Worm (Caenorhabditis elegans) whole organism, early embryonic: Measurements from ENCODE around the gene oac-54.

Source experiments
- B0310.2 ChIP-seq: sonication (generic microtip); optimal IDR thresholded peaks from 2 replicates; lab custom pipeline; 2016; ENCODE audit warnings: mild to moderate bottlenecking, missing genetic modification characterization, missing compliant biosample characterization
- F13C5.2 ChIP-seq: sonication (generic microtip); optimal IDR thresholded peaks from 2 replicates; lab custom pipeline; 2017; ENCODE audit warnings: mild to moderate bottlenecking, missing genetic modification characterization, inconsistent platforms, missing compliant biosample characterization
- aly-1 ChIP-seq: sonication (generic microtip); optimal IDR thresholded peaks from 2 replicates; lab custom pipeline; 2016; ENCODE audit warnings: missing genetic modification characterization, missing compliant biosample characterization
- ama-1 ChIP-seq: fragments of 150-350 bp; optimal IDR thresholded peaks from 2 replicates; lab custom pipeline; 2014
- ceh-13 ChIP-seq: fragments of 200-800 bp; sonication (Bioruptor generic); optimal IDR thresholded peaks from 2 replicates; lab custom pipeline; 2018; ENCODE audit warnings: mild to moderate bottlenecking, missing genetic modification characterization, missing compliant biosample characterization
- ceh-36 ChIP-seq: sonication (generic microtip); optimal IDR thresholded peaks from 2 replicates; lab custom pipeline; 2016; ENCODE audit warnings: missing genetic modification characterization, inconsistent platforms, missing compliant biosample characterization
- ets-7 ChIP-seq: sonication (generic microtip); optimal IDR thresholded peaks from 2 replicates; lab custom pipeline; 2016; ENCODE audit warnings: missing genotype, missing genetic modification characterization, missing compliant biosample characterization
- flt-1 ChIP-seq: fragments of 200-800 bp; sonication (Bioruptor generic); IDR thresholded peaks from 2 replicates; pipeline ENCODE4 v1.3.6; 2022; ENCODE audit warnings: missing genetic modification characterization, missing compliant biosample characterization
- hmbx-1 ChIP-seq: sonication (generic microtip); optimal IDR thresholded peaks from 2 replicates; lab custom pipeline; 2016; ENCODE audit warnings: mild to moderate bottlenecking, missing genetic modification characterization, missing compliant biosample characterization
- hmg-4 ChIP-seq: fragments of 200-800 bp; sonication (Bioruptor generic); optimal IDR thresholded peaks from 2 replicates; lab custom pipeline; 2018; ENCODE audit warnings: mild to moderate bottlenecking, missing genetic modification characterization, missing compliant biosample characterization
- hnd-1 ChIP-seq: sonication (generic microtip); optimal IDR thresholded peaks from 2 replicates; lab custom pipeline; 2016; ENCODE audit warnings: missing genetic modification characterization, missing compliant biosample characterization
- pes-1 ChIP-seq: fragments of 200-800 bp; sonication (Bioruptor generic); IDR thresholded peaks from 2 replicates; pipeline ENCODE4 v1.3.6; 2022; ENCODE audit warnings: missing genetic modification reagents, missing genetic modification characterization, missing compliant biosample characterization
- scrt-1 ChIP-seq: fragments of 200-800 bp; sonication (Bioruptor generic); IDR thresholded peaks from 2 replicates; pipeline ENCODE4 v1.3.6; 2022; ENCODE audit warnings: missing genetic modification characterization, missing compliant biosample characterization
- sea-1 ChIP-seq: fragments of 200-800 bp; sonication (Bioruptor generic); conservative IDR thresholded peaks from 2 replicates; pipeline ENCODE4 v1.3.6; 2022; ENCODE audit warnings: missing genetic modification characterization, missing compliant biosample characterization
- tbx-11 ChIP-seq: fragments of 200-800 bp; sonication (Bioruptor generic); IDR thresholded peaks from 2 replicates; pipeline ENCODE4 v1.3.6; 2022; ENCODE audit warnings: missing genetic modification characterization, missing compliant biosample characterization
- tbx-37 ChIP-seq: fragments of 200-800 bp; sonication (Bioruptor generic); conservative IDR thresholded peaks from 2 replicates; pipeline ENCODE4 v1.3.6; 2022; ENCODE audit warnings: missing genetic modification reagents, missing genetic modification characterization, missing compliant biosample characterization
- tra-4 ChIP-seq: sonication (generic microtip); optimal IDR thresholded peaks from 2 replicates; lab custom pipeline; 2017; ENCODE audit warnings: missing genetic modification characterization, missing compliant biosample characterization

oac-54 gene

ce11 chrII:9190513-9191099, 32.7 kb downstream of the oac-54 start:
- TF ChIP-seq hmbx-1, result no peak
- no peak for TF ChIP-seq B0310.2 (tag; lab: Kevin White, UChicago)
- no peak for TF ChIP-seq ets-7
- no peak for TF ChIP-seq tra-4 (tag; lab: Kevin White, UChicago)
- TF ChIP-seq sea-1 (GFP tag; lab: Robert Waterston, UW), result no peak
- no peak for TF ChIP-seq pes-1
- TF ChIP-seq scrt-1 (GFP tag; lab: Robert Waterston, UW), result no peak
- TF ChIP-seq ceh-36 (tag; lab: Kevin White, UChicago), result no peak
- no peak for TF ChIP-seq hmg-4 (GFP tag; lab: Kevin White, UChicago)
- TF ChIP-seq F13C5.2 (tag; lab: Kevin White, UChicago), result no peak
- TF ChIP-seq ama-1, result no peak
- no peak for TF ChIP-seq tbx-11
- TF ChIP-seq ceh-13, result no peak
- no peak for TF ChIP-seq tbx-37 (GFP tag; lab: Robert Waterston, UW)
- TF ChIP-seq aly-1 (tag; lab: Kevin White, UChicago), result no peak

- TF ChIP-seq tra-4 (tag; lab: Kevin White, UChicago), result no peak
- TF ChIP-seq ceh-36 (tag; lab: Kevin White, UChicago), result no peak
- TF ChIP-seq scrt-1 (GFP tag; lab: Robert Waterston, UW), result no peak
- no peak for TF ChIP-seq flt-1 (GFP tag; lab: Robert Waterston, UW)
- TF ChIP-seq tbx-37 (GFP tag; lab: Robert Waterston, UW), result no peak
Observed at ce11 chrII:9194195-9194594, 36.3 kb downstream of the oac-54 start, which contains the start of gene twk-4. TSS of gene twk-4 (minus strand) at chrII:9194295.

ce11 chrII:9196325-9196724, 38.4 kb downstream of the oac-54 start:
- no peak for TF ChIP-seq ceh-36 (tag; lab: Kevin White, UChicago)
- no peak for TF ChIP-seq aly-1 (tag; lab: Kevin White, UChicago)
- TF ChIP-seq ama-1, result no peak
- no peak for TF ChIP-seq B0310.2 (tag; lab: Kevin White, UChicago)
- no peak for TF ChIP-seq pes-1
- TF ChIP-seq hnd-1 (tag; lab: Kevin White, UChicago), result no peak
- TF ChIP-seq F13C5.2 (tag; lab: Kevin White, UChicago), result no peak
- no peak for TF ChIP-seq hmbx-1
- TF ChIP-seq hmg-4 (GFP tag; lab: Kevin White, UChicago), result no peak
- TF ChIP-seq tra-4 (tag; lab: Kevin White, UChicago), result no peak
- no peak for TF ChIP-seq tbx-11
- no peak for TF ChIP-seq scrt-1 (GFP tag; lab: Robert Waterston, UW)
- TF ChIP-seq flt-1 (GFP tag; lab: Robert Waterston, UW), result no peak
- TF ChIP-seq ets-7, result no peak
- TF ChIP-seq ceh-13, result no peak
- TF ChIP-seq sea-1 (GFP tag; lab: Robert Waterston, UW), result no peak
- TF ChIP-seq tbx-37 (GFP tag; lab: Robert Waterston, UW), result no peak

- no peak for TF ChIP-seq ets-7
- TF ChIP-seq aly-1 (tag; lab: Kevin White, UChicago), result no peak
- no peak for TF ChIP-seq tbx-37 (GFP tag; lab: Robert Waterston, UW)
- no peak for TF ChIP-seq flt-1 (GFP tag; lab: Robert Waterston, UW)
- TF ChIP-seq B0310.2 (tag; lab: Kevin White, UChicago), result no peak
Observed at ce11 chrII:9197212-9197611, 39.3 kb downstream of the oac-54 start, which contains the start of gene let-23. TSS of gene let-23 (plus strand) at chrII:9197512.
